Worm (Caenorhabditis elegans): ENCODE results near the gene Y50D4B.6.
A peak's percentile ranks its signal among the peaks of the same experiment; 100 is the strongest.

The Y50D4B.6 gene

ce11 chrV:1084016-1084415, at the start of gene Y50D4B.6:
TSS of gene Y50D4B.6 (plus strand) at chrV:1084316.
- no peak for TF ChIP-seq ztf-1 (GFP tag; conservative IDR thresholded peaks at IDR 0.05)

DNA sequence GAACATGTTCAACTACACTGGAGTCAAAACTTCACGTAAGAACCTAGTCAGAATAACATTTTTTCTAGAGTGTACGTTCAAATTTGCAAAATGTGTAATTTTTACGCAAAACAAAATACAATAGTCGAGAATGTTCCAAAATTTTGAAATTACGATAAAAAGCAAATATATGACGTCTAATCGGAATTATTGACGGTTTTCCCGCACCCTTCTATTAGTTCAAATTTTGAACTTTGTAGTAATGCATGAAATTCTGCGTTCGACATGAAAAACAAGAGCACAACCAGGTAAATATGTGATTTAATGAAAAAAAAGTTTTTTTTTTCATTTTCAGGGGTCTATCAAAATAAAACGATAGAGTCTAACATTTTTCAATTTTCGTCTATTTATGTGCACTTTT, 46.0 kb upstream of the Y50D4B.6 start:
- no peak for TF ChIP-seq alr-1 (tag; optimal IDR thresholded peaks at IDR 0.05)
- TF ChIP-seq peb-1 (tag; optimal IDR thresholded peaks at IDR 0.05), result no peak
- no peak for TF ChIP-seq lin-11 (tag; optimal IDR thresholded peaks at IDR 0.05)
- no peak for TF ChIP-seq ceh-82 (tag; optimal IDR thresholded peaks at IDR 0.05)
- TF ChIP-seq nhr-21 (tag; optimal IDR thresholded peaks at IDR 0.05), result no peak
- TF ChIP-seq ztf-4 (tag; optimal IDR thresholded peaks at IDR 0.05), result no peak
- TF ChIP-seq blmp-1 (tag; optimal IDR thresholded peaks at IDR 0.05; ENCODE audit: insufficient read depth), result no peak
- TF ChIP-seq nhr-23 (tag; optimal IDR thresholded peaks at IDR 0.05), result no peak
- no peak for TF ChIP-seq crh-2 (tag; optimal IDR thresholded peaks at IDR 0.05)
- no peak for TF ChIP-seq unc-55 (GFP tag; optimal IDR thresholded peaks at IDR 0.05)
- no peak for TF ChIP-seq mab-5 (tag; optimal IDR thresholded peaks at IDR 0.05)
- TF ChIP-seq sem-4 (tag; optimal IDR thresholded peaks at IDR 0.05), result no peak

ce11 chrV:1047251-1047650, 36.9 kb upstream of the Y50D4B.6 start:
- TF ChIP-seq lin-39 (tag; optimal IDR thresholded peaks at IDR 0.05) (no peak), gmeb-1 (tag; optimal IDR thresholded peaks at IDR 0.05) (no peak), skn-1 (tag; optimal IDR thresholded peaks at IDR 0.05) (no peak), ceh-82 (tag; optimal IDR thresholded peaks at IDR 0.05) (no peak), mdl-1 (tag; optimal IDR thresholded peaks at IDR 0.05) (no peak), nhr-129 (tag; optimal IDR thresholded peaks at IDR 0.05) (no peak), nhr-12 (tag; optimal IDR thresholded peaks at IDR 0.05) (no peak), elt-1 (tag; optimal IDR thresholded peaks at IDR 0.05) (no peak), lin-13 (GFP tag; optimal IDR thresholded peaks at IDR 0.05) (no peak), peb-1 (tag; optimal IDR thresholded peaks at IDR 0.05) (no peak), C34F6.9 (tag; optimal IDR thresholded peaks at IDR 0.05) (no peak)

DNA sequence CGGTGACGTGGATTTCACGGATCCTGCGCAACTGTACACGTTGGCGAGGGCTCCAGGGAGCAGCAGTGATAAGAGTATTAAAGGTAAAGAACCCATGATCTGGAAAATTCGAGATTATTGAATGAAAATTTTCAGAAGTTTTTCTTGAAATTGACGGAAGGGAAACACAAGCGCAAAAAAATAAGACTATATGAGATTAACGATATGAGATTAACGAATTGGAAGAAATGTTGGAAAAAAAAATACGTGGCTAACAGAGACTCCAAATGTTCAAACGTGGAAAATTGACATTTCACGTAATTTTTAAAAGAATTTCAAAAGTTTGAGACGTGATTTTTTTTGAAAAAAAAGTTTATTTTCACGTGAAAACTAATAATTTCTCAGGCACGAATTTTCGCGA, 35.6 kb upstream of the Y50D4B.6 start, which contains the start of gene nra-4:
Gene nra-4, minus strand, starts transcription at position 101 of the 400 bp plus-strand sequence.
- TF ChIP-seq nhr-23 (tag; optimal IDR thresholded peaks at IDR 0.05) (no peak), sem-4 (tag; optimal IDR thresholded peaks at IDR 0.05) (no peak), snpc-4 (tag; optimal IDR thresholded peaks at IDR 0.05) (no peak), ztf-11 (tag; optimal IDR thresholded peaks at IDR 0.05) (no peak), unc-62 (GFP tag; optimal IDR thresholded peaks at IDR 0.05) (no peak), lin-39 (tag; optimal IDR thresholded peaks at IDR 0.05) (no peak), ceh-16 (tag; optimal IDR thresholded peaks at IDR 0.05) (no peak), lin-11 (tag; optimal IDR thresholded peaks at IDR 0.05) (no peak), mdl-1 (tag; optimal IDR thresholded peaks at IDR 0.05) (no peak), Y55F3AM.14 (GFP tag; optimal IDR thresholded peaks at IDR 0.05) (no peak), nhr-25 (tag; optimal IDR thresholded peaks at IDR 0.05) (no peak), zag-1 (tag; optimal IDR thresholded peaks at IDR 0.05) (no peak), F13H6.1 (tag; optimal IDR thresholded peaks at IDR 0.05) (no peak), nhr-12 (tag; optimal IDR thresholded peaks at IDR 0.05) (no peak), fos-1 (tag; optimal IDR thresholded peaks at IDR 0.05) (no peak), skn-1 (tag; optimal IDR thresholded peaks at IDR 0.05) (no peak), nhr-11 (tag; optimal IDR thresholded peaks at IDR 0.05) (no peak), lsy-2 (tag; optimal IDR thresholded peaks at IDR 0.05) (no peak), nhr-237 (tag; optimal IDR thresholded peaks at IDR 0.05) (no peak)

DNA sequence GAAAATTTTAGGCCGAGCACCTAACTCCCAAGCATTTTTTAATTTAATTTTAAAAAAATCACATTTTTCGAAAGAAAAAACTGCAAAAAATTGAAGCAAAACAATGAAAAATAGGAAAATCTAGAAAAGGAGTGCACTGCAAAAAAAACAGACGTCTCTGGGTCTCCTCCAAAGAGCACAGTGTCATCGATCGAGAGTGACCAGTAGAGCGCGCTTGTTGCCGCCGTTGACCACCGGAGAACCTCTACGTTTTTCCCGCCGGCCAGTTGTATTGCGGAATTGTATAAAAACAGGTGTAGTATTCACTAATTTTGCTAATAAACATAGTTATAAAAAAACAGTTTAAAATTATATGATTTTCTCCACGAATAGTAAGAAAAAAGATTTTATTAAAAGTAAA, 34.8 kb upstream of the Y50D4B.6 start:
- TF ChIP-seq nhr-10 (tag; optimal IDR thresholded peaks at IDR 0.05), result no peak
- TF ChIP-seq blmp-1 (tag; optimal IDR thresholded peaks at IDR 0.05; ENCODE audit: insufficient read depth), result no peak
- TF ChIP-seq sma-3 (GFP tag; optimal IDR thresholded peaks at IDR 0.05), result no peak
- peak; percentile 21 for TF ChIP-seq C34F6.9 (tag; optimal IDR thresholded peaks at IDR 0.05)
- TF ChIP-seq unc-55 (GFP tag; optimal IDR thresholded peaks at IDR 0.05), result peak; percentile 43
- peak; percentile 8 for TF ChIP-seq fos-1 (tag; optimal IDR thresholded peaks at IDR 0.05)

All from whole organism, L2 larva.